Fruit fly (Drosophila melanogaster): ENCODE measurements around the gene Tm2.

Tm2 gene

dm6 chr3R:15342926-15343685 lies 33.1 kb downstream of the Tm2 start, which contains the start of gene Nagk (continued):
- no peak for TF ChIP-seq gt (GFP tag; IDR thresholded peaks at IDR 0.05)
- TF ChIP-seq Kr (GFP tag; optimal IDR thresholded peaks at IDR 0.05): no peak
- no peak for TF ChIP-seq Hey (tag; optimal IDR thresholded peaks at IDR 0.05)
- peak; percentile 56 for TF ChIP-seq Six4 (GFP tag; optimal IDR thresholded peaks at IDR 0.05)
- TF ChIP-seq dmrt99B (tag; optimal IDR thresholded peaks at IDR 0.05): peak; percentile 67
- TF ChIP-seq CG17802 (tag; optimal IDR thresholded peaks at IDR 0.05): peak; percentile 7
- TF ChIP-seq CG34422 (GFP tag; IDR thresholded peaks at IDR 0.05): peak; percentile 19; the same call in 1 of the 3 replicates
- TF ChIP-seq CG43689 (GFP tag; IDR thresholded peaks at IDR 0.05): 0 out of 2 replicates have a peak, but pooled peaks have one; percentile 11
- no peak for TF ChIP-seq Vsx1 (GFP tag; optimal IDR thresholded peaks at IDR 0.05)
- TF ChIP-seq CG18599 (GFP tag; optimal IDR thresholded peaks at IDR 0.05): peak; percentile 65
- no peak for TF ChIP-seq ato (GFP tag; IDR thresholded peaks at IDR 0.05; ENCODE audit: partially characterized antibody)
- no peak for TF ChIP-seq br (optimal IDR thresholded peaks at IDR 0.05)
- TF ChIP-seq inv (GFP tag; IDR thresholded peaks at IDR 0.05; ENCODE audit: partially characterized antibody): no peak
- TF ChIP-seq CG8478 (optimal IDR thresholded peaks at IDR 0.05): no peak
- peak; percentile 5; the same call in 1 of the 3 replicates for TF ChIP-seq H15 (GFP tag; IDR thresholded peaks at IDR 0.05)
- peak; percentile 31 for TF ChIP-seq mirr (GFP tag; optimal IDR thresholded peaks at IDR 0.05)
- TF ChIP-seq Mad (GFP tag; optimal IDR thresholded peaks at IDR 0.05): peak; percentile 36
- TF ChIP-seq CG2199 (GFP tag; IDR thresholded peaks at IDR 0.05): 0 out of 3 replicates have a peak, but pooled peaks have one; percentile 50
- TF ChIP-seq Asciz (GFP tag; optimal IDR thresholded peaks at IDR 0.05): no peak
- no peak for TF ChIP-seq peb (GFP tag; IDR thresholded peaks at IDR 0.05)
- peak; percentile 41 for TF ChIP-seq CG8388 (GFP tag; optimal IDR thresholded peaks at IDR 0.05)
- no peak; the same call in 1 of the 2 replicates for TF ChIP-seq Drgx (GFP tag; IDR thresholded peaks at IDR 0.05)

DNA sequence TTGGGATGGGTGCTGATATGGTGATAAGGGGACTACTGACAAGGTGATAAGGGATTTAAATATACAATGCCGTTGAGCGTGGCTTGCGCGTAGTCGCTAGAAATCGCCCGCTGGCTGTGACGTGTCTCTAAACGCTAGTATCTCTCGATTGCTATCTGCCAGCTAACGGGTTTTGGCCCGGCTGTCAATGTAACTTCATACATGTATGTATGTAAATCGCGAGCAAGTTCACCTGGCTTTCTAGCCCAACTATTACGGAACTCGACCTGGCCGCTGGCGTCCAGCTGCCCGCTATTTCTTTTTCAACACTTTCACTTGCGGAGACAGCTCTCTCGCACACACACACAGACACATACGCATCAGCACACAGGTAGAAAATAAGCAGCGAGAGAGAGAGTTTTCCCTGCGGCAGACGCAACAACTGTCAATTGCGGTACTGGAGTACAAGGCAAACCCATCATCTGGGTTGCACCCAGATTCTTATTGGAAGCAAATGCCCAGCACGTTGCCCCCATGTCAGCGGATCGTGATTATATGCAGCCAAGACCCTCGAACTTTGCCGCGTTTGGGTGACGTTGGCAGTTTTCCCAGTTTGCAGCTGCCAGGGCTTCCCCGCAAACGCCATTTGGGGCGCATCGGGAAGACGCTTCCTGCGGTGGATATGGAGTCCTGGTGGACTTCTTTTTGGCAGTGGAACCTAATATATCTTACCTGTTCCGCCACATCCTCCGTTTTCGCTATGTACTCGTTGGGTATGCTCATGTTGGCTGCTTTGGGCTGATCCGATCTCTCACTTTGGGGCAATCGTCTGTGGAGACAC lies 35.4 kb downstream of the Tm2 start:
- TF ChIP-seq MTF-1 (GFP tag; optimal IDR thresholded peaks at IDR 0.05; ENCODE audit: borderline replicate concordance) (no peak), exex (tag; optimal IDR thresholded peaks at IDR 0.05) (peak; percentile 3), Hr51 (GFP tag; optimal IDR thresholded peaks at IDR 0.05) (no peak), Ptx1 (GFP tag; IDR thresholded peaks at IDR 0.05) (no peak), CG3163 (GFP tag; optimal IDR thresholded peaks at IDR 0.05) (no peak), ato (GFP tag; IDR thresholded peaks at IDR 0.05; ENCODE audit: partially characterized antibody) (no peak), pum (GFP tag; optimal IDR thresholded peaks at IDR 0.05) (no peak), sd (tag; optimal IDR thresholded peaks at IDR 0.05) (no peak), lilli (GFP tag; optimal IDR thresholded peaks at IDR 0.05) (no peak), vfl (GFP tag; optimal IDR thresholded peaks at IDR 0.05) (no peak), ham (GFP tag; IDR thresholded peaks at IDR 0.05) (no peak), CTCF (GFP tag; optimal IDR thresholded peaks at IDR 0.05) (no peak), HLH54F (GFP tag; optimal IDR thresholded peaks at IDR 0.05) (no peak), CG4404 (GFP tag; IDR thresholded peaks at IDR 0.05) (no peak), Hey (tag; optimal IDR thresholded peaks at IDR 0.05) (no peak), gcm (GFP tag; optimal IDR thresholded peaks at IDR 0.05) (no peak), CG12769 (tag; optimal IDR thresholded peaks at IDR 0.05) (peak; percentile 31), cas (GFP tag; IDR thresholded peaks at IDR 0.05) (no peak), crc (GFP tag; optimal IDR thresholded peaks at IDR 0.05) (no peak), CG10979 (tag; optimal IDR thresholded peaks at IDR 0.05) (no peak), CG3065 (GFP tag; optimal IDR thresholded peaks at IDR 0.05) (no peak), pan (optimal IDR thresholded peaks at IDR 0.05) (no peak), pan (GFP tag; optimal IDR thresholded peaks at IDR 0.05 in 1 of 2, IDR thresholded peaks at IDR 0.05 in 1 of 2) (no peak), cad (GFP tag; optimal IDR thresholded peaks at IDR 0.05) (no peak), B-H1 (GFP tag; IDR thresholded peaks at IDR 0.05) (no peak), Trl (optimal IDR thresholded peaks at IDR 0.05) (peak in 1 of 2 experiments; percentile 5), Trl (GFP tag; optimal IDR thresholded peaks at IDR 0.05) (no peak), CG15479 (GFP tag; optimal IDR thresholded peaks at IDR 0.05) (peak; percentile 80), CG15601 (tag; optimal IDR thresholded peaks at IDR 0.05) (no peak)
